Fruit fly (Drosophila melanogaster) whole organism, adult: ENCODE results near the gene CG14154.

ENCODE experiments used
- CG11617 ChIP-seq: fragments of 200-800 bp; sonication (Bioruptor generic); optimal IDR thresholded peaks from 2 replicates; lab custom pipeline; 2017; ENCODE audit warnings: mild to moderate bottlenecking, missing biosample characterization, missing genetic modification reagents, missing genetic modification characterization
- CG12768 ChIP-seq: fragments of 200-800 bp; sonication (Bioruptor generic); optimal IDR thresholded peaks from 2 replicates; lab custom pipeline; 2017; ENCODE audit warnings: missing biosample characterization, missing genetic modification characterization, mild to moderate bottlenecking, moderate library complexity, missing genetic modification reagents
- CG14711 ChIP-seq: fragments of 200-800 bp; sonication (Bioruptor generic); optimal IDR thresholded peaks from 2 replicates; lab custom pipeline; 2018; ENCODE audit warnings: missing biosample characterization, mild to moderate bottlenecking, missing genetic modification characterization, moderate library complexity
- CG1620 ChIP-seq: fragments of 200-800 bp; sonication (Bioruptor generic); optimal IDR thresholded peaks from 2 replicates; lab custom pipeline; 2016; ENCODE audit warnings: missing biosample characterization, missing genetic modification characterization
- CG33017 ChIP-seq: fragments of 200-800 bp; sonication (Bioruptor generic); optimal IDR thresholded peaks from 2 replicates; lab custom pipeline; 2018; ENCODE audit warnings: missing biosample characterization, mild to moderate bottlenecking, missing genetic modification characterization, moderate library complexity
- CG5204 ChIP-seq: fragments of 200-800 bp; sonication (Bioruptor generic); optimal IDR thresholded peaks from 2 replicates; lab custom pipeline; 2016; ENCODE audit warnings: missing biosample characterization, missing genetic modification characterization
- CG7045 ChIP-seq: fragments of 200-800 bp; sonication (Bioruptor generic); optimal IDR thresholded peaks from 2 replicates; lab custom pipeline; 2017; ENCODE audit warnings: missing biosample characterization, mild to moderate bottlenecking, missing genetic modification characterization
- CG7101 ChIP-seq: fragments of 200-800 bp; sonication (Bioruptor generic); optimal IDR thresholded peaks from 2 replicates; lab custom pipeline; 2018; ENCODE audit warnings: missing biosample characterization, mild to moderate bottlenecking, missing genetic modification characterization, moderate library complexity
- Clk ChIP-seq: fragments of 200-800 bp; sonication (Bioruptor generic); optimal IDR thresholded peaks from 2 replicates; lab custom pipeline; 2017; ENCODE audit warnings: missing biosample characterization, missing genetic modification characterization
- Crg-1 ChIP-seq: fragments of 200-800 bp; sonication (Bioruptor generic); optimal IDR thresholded peaks from 2 replicates; lab custom pipeline; 2016; ENCODE audit warnings: missing biosample characterization, missing genetic modification characterization
- Hr96 ChIP-seq: fragments of 200-800 bp; sonication (Bioruptor generic); optimal IDR thresholded peaks from 2 replicates; lab custom pipeline; 2016; ENCODE audit warnings: missing biosample characterization, missing genetic modification characterization
- Mnt ChIP-seq: fragments of 200-800 bp; sonication (Bioruptor generic); optimal IDR thresholded peaks from 2 replicates; lab custom pipeline; 2016; ENCODE audit warnings: missing biosample characterization, mild to moderate bottlenecking, missing genetic modification characterization
- bab1 ChIP-seq: fragments of 200-800 bp; sonication (Bioruptor generic); optimal IDR thresholded peaks from 3 replicates; lab custom pipeline; 2019; ENCODE audit warnings: missing biosample characterization, mild to moderate bottlenecking, missing genetic modification characterization, moderate library complexity
- cic ChIP-seq: fragments of 200-800 bp; sonication (Bioruptor generic); optimal IDR thresholded peaks from 2 replicates; lab custom pipeline; 2017; ENCODE audit warnings: missing biosample characterization, mild to moderate bottlenecking, missing genetic modification characterization, moderate library complexity
- cnc ChIP-seq, 2 experiments: fragments of >200 bp; optimal IDR thresholded peaks; 2 replicates each; lab custom pipeline; 2017
- kay ChIP-seq: fragments of 200-800 bp; sonication (Bioruptor generic); peaks from one replicate; lab custom pipeline; 2016; ENCODE audit warnings: missing biosample characterization, missing genetic modification characterization, borderline replicate concordance
- ovo ChIP-seq: fragments of 200-800 bp; sonication (Bioruptor generic); optimal IDR thresholded peaks from 2 replicates; lab custom pipeline; 2016; ENCODE audit warnings: missing biosample characterization, missing genetic modification characterization
- pad ChIP-seq: fragments of 200-800 bp; sonication (Bioruptor generic); optimal IDR thresholded peaks from 3 replicates; lab custom pipeline; 2017; ENCODE audit warnings: missing biosample characterization, missing genetic modification characterization, mild to moderate bottlenecking, moderate library complexity, missing genetic modification reagents
- tj ChIP-seq: fragments of 200-800 bp; sonication (Bioruptor generic); optimal IDR thresholded peaks from 3 replicates; lab custom pipeline; 2017; ENCODE audit warnings: missing biosample characterization, mild to moderate bottlenecking, missing genetic modification characterization, moderate library complexity
- toe ChIP-seq: fragments of 200-800 bp; sonication (Bioruptor generic); optimal IDR thresholded peaks from 2 replicates; lab custom pipeline; 2016; ENCODE audit warnings: missing biosample characterization, missing genetic modification characterization

The CG14154 gene

dm6 chr3L:10637819-10638218, 3.9 kb upstream of the CG14154 start, which contains the start of gene Cnep1r2:
Gene Cnep1r2, plus strand, starts transcription at chr3L:10638146.
- TF ChIP-seq cnc (optimal IDR thresholded peaks at IDR 0.05; lab: Kevin White, UChicago) (no peak), kay (GFP tag; lab: Kevin White, UChicago) (peak; percentile 39), CG7045 (peak; percentile 97), Crg-1 (GFP tag; lab: Kevin White, UChicago) (peak; percentile 91), Mnt (GFP tag; lab: Kevin White, UChicago) (peak; percentile 77), Clk (peak; percentile 84), CG12768 (GFP tag; lab: Kevin White, UChicago) (peak; percentile 95), toe (GFP tag; lab: Kevin White, UChicago) (peak; percentile 89), cic (GFP tag; lab: Kevin White, UChicago) (peak; percentile 81), bab1 (GFP tag; lab: Kevin White, UChicago) (peak; percentile 91), CG5204 (GFP tag; lab: Kevin White, UChicago) (no peak), ovo (peak; percentile 96), CG7101 (tag; lab: Kevin White, UChicago) (peak; percentile 98), tj (GFP tag; lab: Kevin White, UChicago) (peak; percentile 80), CG14711 (tag; lab: Kevin White, UChicago) (peak; percentile 93), CG1620 (GFP tag; lab: Kevin White, UChicago) (peak; percentile 81), CG33017 (tag; lab: Kevin White, UChicago) (peak; percentile 97), CG11617 (GFP tag; lab: Kevin White, UChicago) (peak; percentile 95), Hr96 (no peak), pad (peak; percentile 90)

dm6 chr3L:10639440-10639839, 2.2 kb upstream of the CG14154 start, which contains the start of gene CG18628:
Gene CG18628, plus strand, starts transcription at chr3L:10639740.
- TF ChIP-seq CG7045 (no peak), Crg-1 (GFP tag; lab: Kevin White, UChicago) (no peak), CG33017 (tag; lab: Kevin White, UChicago) (no peak), CG5204 (GFP tag; lab: Kevin White, UChicago) (no peak), CG7101 (tag; lab: Kevin White, UChicago) (no peak), cic (GFP tag; lab: Kevin White, UChicago) (no peak), Mnt (GFP tag; lab: Kevin White, UChicago) (no peak), pad (no peak), CG12768 (GFP tag; lab: Kevin White, UChicago) (no peak), Hr96 (no peak), bab1 (GFP tag; lab: Kevin White, UChicago) (no peak), kay (GFP tag; lab: Kevin White, UChicago) (no peak)

- TF ChIP-seq CG5204 (GFP tag; lab: Kevin White, UChicago) = no peak
- no peak for TF ChIP-seq CG33017 (tag; lab: Kevin White, UChicago)
- no peak for TF ChIP-seq Mnt (GFP tag; lab: Kevin White, UChicago)
- TF ChIP-seq pad = no peak
- TF ChIP-seq bab1 (GFP tag; lab: Kevin White, UChicago) = no peak
These were observed 1.5 kb downstream of the CG14154 start, which contains the start of gene CG14153 for dm6 chr3L:10643228-10643627. Gene CG14153, plus strand, starts transcription at chr3L:10643528.

- TF ChIP-seq CG14711 (tag; lab: Kevin White, UChicago) (no peak), kay (GFP tag; lab: Kevin White, UChicago) (no peak), cnc (optimal IDR thresholded peaks at IDR 0.05; lab: Kevin White, UChicago) (no peak), Hr96 (no peak), CG7045 (no peak), CG7101 (tag; lab: Kevin White, UChicago) (no peak), tj (GFP tag; lab: Kevin White, UChicago) (no peak), Clk (no peak), Crg-1 (GFP tag; lab: Kevin White, UChicago) (no peak), CG11617 (GFP tag; lab: Kevin White, UChicago) (no peak), bab1 (GFP tag; lab: Kevin White, UChicago) (no peak)
These were observed 4.3 kb downstream of the CG14154 start for dm6 chr3L:10645965-10646364.

- no peak for TF ChIP-seq CG7045
- no peak for TF ChIP-seq CG33017 (tag; lab: Kevin White, UChicago)
- no peak for TF ChIP-seq Clk
- no peak for TF ChIP-seq CG5204 (GFP tag; lab: Kevin White, UChicago)
- no peak for TF ChIP-seq bab1 (GFP tag; lab: Kevin White, UChicago)
- TF ChIP-seq cic (GFP tag; lab: Kevin White, UChicago) = no peak
These were observed 5.5 kb downstream of the CG14154 start for dm6 chr3L:10647158-10647557.

- TF ChIP-seq CG11617 (GFP tag; lab: Kevin White, UChicago) (no peak), Clk (no peak), pad (no peak), toe (GFP tag; lab: Kevin White, UChicago) (no peak), CG7045 (no peak), CG5204 (GFP tag; lab: Kevin White, UChicago) (no peak), kay (GFP tag; lab: Kevin White, UChicago) (no peak), Hr96 (no peak), CG7101 (tag; lab: Kevin White, UChicago) (no peak), CG1620 (GFP tag; lab: Kevin White, UChicago) (no peak), bab1 (GFP tag; lab: Kevin White, UChicago) (no peak), cic (GFP tag; lab: Kevin White, UChicago) (no peak)
These were observed 6.7 kb downstream of the CG14154 start for dm6 chr3L:10648431-10648830.

DNA sequence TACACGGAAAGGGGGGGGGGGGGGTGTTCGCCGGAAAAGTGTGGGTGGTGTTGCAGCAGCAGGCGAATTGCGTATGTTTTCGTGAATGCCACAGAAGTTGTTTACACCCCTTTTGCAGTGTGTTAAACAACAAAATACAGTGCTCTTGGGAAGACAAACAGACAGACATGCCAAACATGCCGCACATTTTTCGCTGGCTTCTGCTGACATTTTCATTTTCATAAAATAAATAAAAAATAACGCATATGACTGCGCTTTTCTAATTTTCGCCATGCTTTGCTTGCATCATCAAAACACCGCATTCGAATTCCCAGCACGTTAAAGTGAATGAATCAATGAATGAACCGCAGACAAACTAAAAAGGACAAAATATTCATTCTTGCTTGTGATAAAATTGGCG, 9.6 kb downstream of the CG14154 start:
- TF ChIP-seq ovo (no peak), CG7045 (no peak), Crg-1 (GFP tag; lab: Kevin White, UChicago) (no peak), tj (GFP tag; lab: Kevin White, UChicago) (peak; percentile 95)
